Fruit fly (Drosophila melanogaster) whole organism, larva: ENCODE data around the gene CG45489.
A peak's percentile ranks its signal among the peaks of the same experiment; 100 is the strongest.

Experiments
- noc ChIP-seq: fragments of 200-800 bp; sonication (Bioruptor generic); optimal IDR thresholded peaks from 3 replicates; lab custom pipeline; 2019; ENCODE audit warnings: missing biosample characterization, mild to moderate bottlenecking, missing genetic modification characterization, moderate library complexity

Gene CG45489

DNA sequence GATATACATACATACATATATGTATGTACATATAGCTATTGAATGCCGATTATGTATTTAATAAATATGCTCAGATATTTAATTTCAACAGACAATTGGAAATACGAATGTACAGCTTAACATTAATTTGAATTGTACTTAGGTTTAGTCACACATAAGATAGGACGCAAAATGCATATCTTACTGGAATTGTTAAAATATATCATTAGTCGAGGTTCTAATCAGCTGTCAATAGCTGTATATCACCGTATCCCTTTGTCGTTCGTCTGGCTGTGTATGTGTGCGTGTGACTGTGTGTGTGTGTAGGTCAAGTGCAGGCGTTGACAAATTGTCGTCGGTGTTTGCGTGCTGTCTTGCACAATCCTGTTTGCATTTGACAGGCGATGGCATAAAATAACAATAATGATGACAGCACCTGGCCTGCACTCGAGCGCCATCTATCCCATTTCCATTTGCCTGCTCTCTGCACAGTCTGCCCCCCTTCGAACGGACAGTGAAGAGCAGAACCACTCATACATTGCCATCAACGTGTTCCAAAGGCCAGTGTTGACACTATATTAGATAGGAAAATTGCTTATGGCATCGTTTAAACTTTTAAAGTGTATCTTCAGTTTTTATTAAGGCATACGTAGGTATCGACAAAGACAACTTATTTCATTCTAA lies 31.5 kb downstream of the CG45489 start:
- no peak for TF ChIP-seq noc (tag; lab: Kevin White, UChicago)

DNA sequence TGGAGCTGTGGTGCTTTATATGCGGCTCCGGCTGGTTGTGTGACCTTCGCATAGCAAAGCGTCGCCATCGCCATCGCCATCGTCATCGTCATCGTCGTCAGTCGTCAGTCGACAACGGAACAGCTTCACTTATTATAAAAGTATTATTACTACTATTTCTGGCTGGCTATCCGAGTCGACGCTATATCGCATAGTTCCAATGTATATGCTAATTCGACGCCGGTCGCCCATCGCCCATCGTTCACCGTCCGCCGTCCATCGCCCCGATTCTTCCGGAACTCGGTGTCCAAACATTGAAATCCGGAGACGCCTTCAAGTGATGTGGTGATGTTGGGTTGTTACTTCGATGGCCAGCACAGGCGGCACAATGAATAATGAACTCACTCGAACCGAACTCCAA lies 36.9 kb downstream of the CG45489 start:
- no peak for TF ChIP-seq noc (tag; lab: Kevin White, UChicago)

- TF ChIP-seq noc (tag; lab: Kevin White, UChicago) = no peak
These were observed 38.8 kb downstream of the CG45489 start, which contains the start of gene amn for dm6 chrX:19890010-19890665. amn (minus strand) TSS chrX:19890060.

DNA sequence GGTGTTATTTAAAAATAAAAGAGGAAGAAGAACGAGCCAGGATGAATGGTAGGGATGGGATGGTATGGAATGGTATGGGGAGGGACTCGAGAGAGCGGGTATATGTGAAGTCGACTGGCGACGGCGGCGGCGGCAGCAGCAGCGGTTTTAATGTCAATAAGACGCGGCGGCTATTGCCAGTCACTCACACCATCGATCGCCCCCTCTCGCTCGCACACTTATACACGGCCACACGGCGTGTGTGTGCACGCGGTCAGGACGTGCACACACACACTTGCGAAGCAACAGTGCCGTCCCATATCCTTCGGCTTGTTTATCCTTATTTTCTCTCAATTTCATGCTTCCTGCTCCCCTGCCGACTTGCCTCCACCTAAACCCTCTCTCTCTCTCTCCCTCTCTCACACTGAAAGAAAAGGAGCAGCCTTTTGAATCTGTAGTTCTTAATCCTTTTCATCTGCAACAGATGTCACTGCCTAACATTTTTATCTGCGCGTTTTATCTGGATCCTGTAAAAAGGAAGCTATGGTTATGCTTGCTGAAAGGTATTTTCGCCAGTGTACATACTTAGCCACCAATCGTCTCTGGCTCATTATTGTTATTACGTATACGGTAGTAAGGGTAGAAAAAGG lies 39.7 kb downstream of the CG45489 start:
- TF ChIP-seq noc (tag; lab: Kevin White, UChicago) = peak; percentile 55

DNA sequence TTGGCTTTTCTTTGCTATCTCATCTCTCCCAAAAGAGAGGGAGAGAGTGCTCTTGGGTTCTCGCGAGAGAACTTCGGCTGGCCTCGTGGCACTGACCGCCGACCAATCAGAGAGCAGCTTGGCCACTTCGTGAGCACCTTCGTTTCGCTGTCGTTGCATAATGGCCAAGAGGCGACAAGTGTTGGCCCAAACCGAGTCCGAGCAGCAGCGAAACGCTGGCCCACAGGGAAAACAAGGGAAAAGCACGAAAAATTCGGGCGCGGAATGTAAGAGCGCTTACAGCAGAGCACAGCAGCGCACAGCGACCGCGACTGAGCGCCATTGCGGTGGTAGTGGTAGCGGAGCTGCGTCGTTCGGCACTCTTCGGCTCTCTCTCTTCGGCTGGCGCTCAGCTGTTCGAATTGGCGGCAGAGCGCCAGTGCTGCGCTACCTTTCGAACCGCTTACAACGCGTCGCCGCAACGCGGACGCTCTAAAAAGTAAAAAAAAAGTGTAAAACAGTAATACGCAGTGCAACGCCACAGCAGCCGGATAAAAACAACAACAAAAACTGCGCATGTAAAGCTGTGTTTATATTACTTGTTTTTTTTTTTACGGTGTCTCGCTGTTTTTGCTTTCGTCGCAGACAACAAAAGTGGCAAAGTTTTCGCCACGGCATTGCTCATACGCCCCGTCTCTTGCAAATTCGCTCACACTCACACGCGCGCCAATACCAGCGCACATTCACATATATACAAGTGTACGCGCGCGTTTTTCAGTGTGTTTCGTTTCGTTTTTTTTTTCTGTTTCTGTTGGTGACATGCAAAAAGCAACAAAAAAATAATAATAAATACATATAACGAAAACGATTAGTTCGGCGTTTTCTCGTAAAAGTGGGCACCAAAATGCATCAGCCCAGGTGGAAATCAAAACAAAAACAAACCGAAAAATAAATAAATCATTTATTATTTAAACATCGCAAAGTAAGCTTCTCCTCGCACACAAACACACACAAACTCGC lies 41.7 kb downstream of the CG45489 start:
- TF ChIP-seq noc (tag; lab: Kevin White, UChicago) = peak; percentile 26

- TF ChIP-seq noc (tag; lab: Kevin White, UChicago) = no peak
These were observed 42.5 kb downstream of the CG45489 start for dm6 chrX:19886515-19886914.

DNA sequence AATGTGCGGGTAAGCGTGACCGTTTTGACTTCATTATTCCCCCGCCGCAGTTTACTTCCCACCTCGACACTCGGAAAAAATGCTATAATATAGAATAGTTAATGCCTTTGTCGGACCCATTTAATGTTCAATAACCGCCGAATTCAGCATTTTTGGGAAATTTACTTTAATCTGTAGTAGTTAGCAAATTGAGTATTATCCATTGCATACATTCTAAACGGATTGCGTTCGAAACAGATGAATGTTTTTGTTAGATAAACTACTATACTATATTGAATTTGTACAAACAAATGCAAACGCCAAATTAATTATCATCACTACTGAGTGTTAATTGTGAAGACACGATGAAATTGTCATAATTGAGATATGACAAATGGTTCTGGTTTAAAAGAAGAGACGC lies 44.8 kb downstream of the CG45489 start:
- peak; percentile 14 for TF ChIP-seq noc (tag; lab: Kevin White, UChicago)
